Worm (Caenorhabditis elegans) whole organism, L1 larva: ENCODE data around the gene F23A7.4.

ENCODE experiments used
- C16A3.4 ChIP-seq: fragments of 150-350 bp; optimal IDR thresholded peaks from 2 replicates; lab custom pipeline; 2014; ENCODE audit warnings: missing biosample characterization, missing genetic modification characterization
- C34B4.2 ChIP-seq: sonication (generic microtip); optimal IDR thresholded peaks from 2 replicates; lab custom pipeline; 2017; ENCODE audit warnings: mild to moderate bottlenecking, missing genetic modification characterization, missing compliant biosample characterization
- F16B12.6 ChIP-seq: fragments of 150-350 bp; optimal IDR thresholded peaks from 2 replicates; lab custom pipeline; 2014; ENCODE audit warnings: missing biosample characterization, missing genetic modification characterization
- blmp-1 ChIP-seq: fragments of 150-350 bp; optimal IDR thresholded peaks from 2 replicates; lab custom pipeline; 2014; ENCODE audit warnings: missing biosample characterization, missing genetic modification characterization
- ceh-8 ChIP-seq: fragments of 200-800 bp; sonication (Bioruptor generic); optimal IDR thresholded peaks from 2 replicates; lab custom pipeline; 2018; ENCODE audit warnings: mild to moderate bottlenecking, missing genetic modification characterization, moderate library complexity, missing compliant biosample characterization
- ceh-90 ChIP-seq: sonication (generic microtip); optimal IDR thresholded peaks from 2 replicates; lab custom pipeline; 2016; ENCODE audit warnings: missing genetic modification characterization, missing compliant biosample characterization
- dpl-1 ChIP-seq, 3 experiments: fragments of 150-350 bp in 2 of 3; sonication (generic microtip) in 1 of 3; optimal IDR thresholded peaks; 2 replicates each; lab custom pipeline; 2014 to 2017; ENCODE audit warnings: missing biosample characterization in 3 of 3, missing genetic modification characterization in 3 of 3, missing genetic modification reagents in 3 of 3
- dsc-1 ChIP-seq: sonication (generic microtip); optimal IDR thresholded peaks from 2 replicates; lab custom pipeline; 2016; ENCODE audit warnings: mild to moderate bottlenecking, missing genetic modification characterization, missing compliant biosample characterization
- efl-1 ChIP-seq, 4 experiments: fragments of 150-350 bp; optimal IDR thresholded peaks in 3 of 4; peaks in 1 of 4; 1 replicate in 1 of 4; 2 replicates in 3 of 4; lab custom pipeline; 2014; ENCODE audit warnings: missing biosample characterization in 2 of 4, missing genetic modification characterization in 2 of 4, missing genetic modification reagents in 2 of 4
- efl-3 ChIP-seq: fragments of 200-800 bp; sonication (Bioruptor generic); optimal IDR thresholded peaks from 2 replicates; lab custom pipeline; 2018; ENCODE audit warnings: mild to moderate bottlenecking, missing genetic modification characterization, missing compliant biosample characterization
- egl-13 ChIP-seq: sonication (generic microtip); optimal IDR thresholded peaks from 2 replicates; lab custom pipeline; 2016; ENCODE audit warnings: missing genotype, missing genetic modification reagents, missing genetic modification characterization, missing compliant biosample characterization
- egl-27 ChIP-seq, 2 experiments: fragments of 150-350 bp in 1 of 2; sonication (generic microtip); optimal IDR thresholded peaks; 3 replicates each; lab custom pipeline; 2017 to 2018; ENCODE audit warnings: missing biosample characterization in 2 of 2, missing genetic modification characterization in 2 of 2, missing genetic modification reagents in 2 of 2
- elt-2 ChIP-seq: sonication (generic microtip); optimal IDR thresholded peaks from 2 replicates; lab custom pipeline; 2016; ENCODE audit warnings: missing genetic modification characterization, mild to moderate bottlenecking, inconsistent platforms, missing compliant biosample characterization, missing genetic modification reagents
- fkh-10 ChIP-seq: sonication (generic microtip); optimal IDR thresholded peaks from 2 replicates; lab custom pipeline; 2017; ENCODE audit warnings: missing biosample characterization, missing genetic modification reagents, missing genetic modification characterization
- grh-1 ChIP-seq: fragments of 200-800 bp; sonication (Bioruptor generic); IDR thresholded peaks from 2 replicates; pipeline ENCODE4 v1.3.6; 2022; ENCODE audit warnings: missing genetic modification reagents, missing genetic modification characterization, missing compliant biosample characterization
- hlh-4 ChIP-seq: sonication (generic microtip); optimal IDR thresholded peaks from 2 replicates; lab custom pipeline; 2016; ENCODE audit warnings: mild to moderate bottlenecking, missing genetic modification characterization, missing compliant biosample characterization
- jun-1 ChIP-seq: fragments of 150-350 bp; optimal IDR thresholded peaks from 2 replicates; lab custom pipeline; 2014; ENCODE audit warnings: missing biosample characterization, missing genetic modification reagents, missing genetic modification characterization
- lin-13 ChIP-seq: fragments of 150-350 bp; optimal IDR thresholded peaks from 2 replicates; lab custom pipeline; 2014; ENCODE audit warnings: missing biosample characterization, missing genetic modification reagents, missing genetic modification characterization
- lin-39 ChIP-seq: fragments of 150-350 bp; optimal IDR thresholded peaks from 2 replicates; lab custom pipeline; 2014; ENCODE audit warnings: missing biosample characterization, missing genetic modification reagents, missing genetic modification characterization
- lir-3 ChIP-seq: sonication (generic microtip); optimal IDR thresholded peaks from 2 replicates; lab custom pipeline; 2016; ENCODE audit warnings: mild to moderate bottlenecking, missing genetic modification characterization, moderate library complexity, missing compliant biosample characterization; ENCODE audit not compliant: poor library complexity
- lsy-2 ChIP-seq, 2 experiments: fragments of 150-350 bp; optimal IDR thresholded peaks; 2 replicates each; lab custom pipeline; 2014; ENCODE audit warnings: missing biosample characterization in 2 of 2, missing genetic modification characterization in 2 of 2
- mdl-1 ChIP-seq, 2 experiments: fragments of 150-350 bp; optimal IDR thresholded peaks; 2 replicates each; lab custom pipeline; 2014 to 2017; ENCODE audit warnings: missing biosample characterization in 2 of 2, missing genetic modification characterization in 2 of 2, inconsistent platforms in 1 of 2
- nhr-12 ChIP-seq: sonication (generic microtip); optimal IDR thresholded peaks from 2 replicates; lab custom pipeline; 2017; ENCODE audit warnings: missing biosample characterization, missing genetic modification characterization
- nhr-19 ChIP-seq: fragments of 200-800 bp; sonication (Bioruptor generic); conservative IDR thresholded peaks from 2 replicates; pipeline ENCODE4 v1.3.6; 2022; ENCODE audit warnings: missing genetic modification characterization, missing compliant biosample characterization
- nhr-237 ChIP-seq: fragments of 150-350 bp; optimal IDR thresholded peaks from 2 replicates; lab custom pipeline; 2014; ENCODE audit warnings: missing biosample characterization, missing genetic modification characterization
- nhr-28 ChIP-seq: fragments of 150-350 bp; optimal IDR thresholded peaks from 2 replicates; lab custom pipeline; 2014; ENCODE audit warnings: missing biosample characterization, missing genetic modification characterization
- nhr-47 ChIP-seq: sonication (generic microtip); optimal IDR thresholded peaks from 2 replicates; lab custom pipeline; 2016; ENCODE audit warnings: mild to moderate bottlenecking, missing genetic modification characterization, moderate library complexity, missing compliant biosample characterization
- nhr-76 ChIP-seq: sonication (generic microtip); optimal IDR thresholded peaks from 2 replicates; lab custom pipeline; 2017; ENCODE audit warnings: missing biosample characterization, missing genetic modification characterization
- nhr-77 ChIP-seq: fragments of 150-350 bp; optimal IDR thresholded peaks from 2 replicates; lab custom pipeline; 2014; ENCODE audit warnings: missing biosample characterization, missing genetic modification characterization
- nhr-84 ChIP-seq: sonication (generic microtip); optimal IDR thresholded peaks from 2 replicates; lab custom pipeline; 2017; ENCODE audit warnings: missing biosample characterization, missing genetic modification characterization
- nhr-85 ChIP-seq: sonication (generic microtip); peaks from one replicate; lab custom pipeline; 2016; ENCODE audit warnings: missing genetic modification characterization, inconsistent platforms, missing compliant biosample characterization
- nhr-90 ChIP-seq: sonication (generic microtip); optimal IDR thresholded peaks from 2 replicates; lab custom pipeline; 2016; ENCODE audit warnings: mild to moderate bottlenecking, missing genetic modification characterization, missing compliant biosample characterization; ENCODE audit not compliant: poor library complexity
- pag-3 ChIP-seq: sonication (generic microtip); optimal IDR thresholded peaks from 2 replicates; lab custom pipeline; 2017; ENCODE audit warnings: missing genetic modification characterization, mild to moderate bottlenecking, missing compliant biosample characterization, antibody characterized with exemption, borderline replicate concordance; ENCODE audit not compliant: insufficient read depth
- pax-3 ChIP-seq: fragments of 200-800 bp; sonication (Bioruptor generic); optimal IDR thresholded peaks from 2 replicates; lab custom pipeline; 2018; ENCODE audit warnings: mild to moderate bottlenecking, missing genetic modification characterization, moderate library complexity, missing compliant biosample characterization
- rnt-1 ChIP-seq: sonication (generic microtip); optimal IDR thresholded peaks from 2 replicates; lab custom pipeline; 2016; ENCODE audit warnings: mild to moderate bottlenecking, missing genetic modification characterization, moderate library complexity, missing compliant biosample characterization
- snu-23 ChIP-seq: sonication (generic microtip); optimal IDR thresholded peaks from 2 replicates; lab custom pipeline; 2016; ENCODE audit warnings: missing genetic modification characterization, missing compliant biosample characterization
- sox-4 ChIP-seq: sonication (generic microtip); optimal IDR thresholded peaks from 2 replicates; lab custom pipeline; 2016; ENCODE audit warnings: missing genetic modification characterization, missing compliant biosample characterization
- sptf-1 ChIP-seq: fragments of 150-350 bp; optimal IDR thresholded peaks from 2 replicates; lab custom pipeline; 2014; ENCODE audit warnings: missing biosample characterization, missing genetic modification characterization
- sup-37 ChIP-seq: fragments of 200-800 bp; sonication (Bioruptor generic); optimal IDR thresholded peaks from 2 replicates; lab custom pipeline; 2018; ENCODE audit warnings: mild to moderate bottlenecking, missing genetic modification characterization, missing compliant biosample characterization
- swsn-7 ChIP-seq: sonication (generic microtip); optimal IDR thresholded peaks from 2 replicates; lab custom pipeline; 2016; ENCODE audit warnings: missing genetic modification characterization, missing compliant biosample characterization
- unc-130 ChIP-seq: fragments of 150-350 bp; optimal IDR thresholded peaks from 2 replicates; lab custom pipeline; 2017; ENCODE audit warnings: missing biosample characterization, missing genetic modification characterization, inconsistent platforms
- unc-30 ChIP-seq: sonication (generic microtip); optimal IDR thresholded peaks from 2 replicates; lab custom pipeline; 2017; ENCODE audit warnings: missing biosample characterization, missing genetic modification characterization
- xbp-1 ChIP-seq: sonication (generic microtip); optimal IDR thresholded peaks from 2 replicates; lab custom pipeline; 2016; ENCODE audit warnings: missing genetic modification characterization, missing compliant biosample characterization
- zag-1 ChIP-seq: fragments of 150-350 bp; optimal IDR thresholded peaks from 2 replicates; lab custom pipeline; 2014; ENCODE audit warnings: missing biosample characterization, missing genetic modification characterization

The F23A7.4 gene

ce11 chrX:16202229-16202628 is 10.2 kb upstream of the F23A7.4 start (continued):
- TF ChIP-seq lin-39 (tag; lab: Kevin White, UChicago) (no peak), egl-27 (tag; optimal IDR thresholded peaks at IDR 0.05; lab: Kevin White, UChicago) (no peak), efl-3 (no peak), nhr-85 (tag; lab: Kevin White, UChicago) (no peak), grh-1 (GFP tag; lab: Robert Waterston, UW) (no peak), nhr-12 (no peak), jun-1 (tag; lab: Kevin White, UChicago) (peak; percentile 48), blmp-1 (tag; lab: Kevin White, UChicago) (peak; percentile 13), pag-3 (tag; lab: Kevin White, UChicago) (no peak), efl-1 (optimal IDR thresholded peaks at IDR 0.05; lab: Kevin White, UChicago) (peak in 1 of 2 experiments; percentile 11), efl-1 (GFP tag; optimal IDR thresholded peaks at IDR 0.05 in 1 of 2; lab: Kevin White, UChicago) (peak in 1 of 2 experiments; percentile 67), unc-30 (tag; lab: Kevin White, UChicago) (no peak), nhr-77 (tag; lab: Kevin White, UChicago) (no peak), nhr-47 (peak; percentile 77), nhr-237 (tag; lab: Kevin White, UChicago) (no peak), sup-37 (GFP tag; lab: Kevin White, UChicago) (no peak), lir-3 (tag; lab: Kevin White, UChicago) (no peak), swsn-7 (tag; lab: Kevin White, UChicago) (peak; percentile 35), egl-13 (tag; lab: Kevin White, UChicago) (peak; percentile 62), ceh-8 (GFP tag; lab: Kevin White, UChicago) (no peak), dsc-1 (tag; lab: Kevin White, UChicago) (peak; percentile 68), dpl-1 (GFP tag; optimal IDR thresholded peaks at IDR 0.05; lab: Kevin White, UChicago) (no peak), nhr-84 (tag; lab: Kevin White, UChicago) (no peak), elt-2 (no peak), rnt-1 (no peak), C34B4.2 (tag; lab: Kevin White, UChicago) (no peak), nhr-90 (no peak), unc-130 (no peak), lsy-2 (tag; optimal IDR thresholded peaks at IDR 0.05; lab: Kevin White, UChicago) (peak in 1 of 2 experiments; percentile 34), C16A3.4 (no peak), nhr-19 (GFP tag; lab: Robert Waterston, UW) (peak; percentile 24; the same call in 1 of the 2 replicates), ceh-90 (tag; lab: Kevin White, UChicago) (no peak), nhr-28 (tag; lab: Kevin White, UChicago) (no peak), pax-3 (tag; lab: Kevin White, UChicago) (peak; percentile 8), zag-1 (tag; lab: Kevin White, UChicago) (no peak), F16B12.6 (no peak), sox-4 (tag; lab: Kevin White, UChicago) (peak; percentile 27), hlh-4 (tag; lab: Kevin White, UChicago) (no peak), snu-23 (GFP tag; lab: Kevin White, UChicago) (peak; percentile 53), lin-13 (GFP tag; lab: Kevin White, UChicago) (no peak)
- TF ChIP-seq, all 84 proteins: peak for 26

- TF ChIP-seq xbp-1 (tag; lab: Kevin White, UChicago) (no peak), nhr-77 (tag; lab: Kevin White, UChicago) (no peak), nhr-76 (tag; lab: Kevin White, UChicago) (no peak), sptf-1 (tag; lab: Kevin White, UChicago) (no peak), nhr-12 (no peak), lin-39 (tag; lab: Kevin White, UChicago) (no peak), mdl-1 (tag; optimal IDR thresholded peaks at IDR 0.05; lab: Kevin White, UChicago) (no peak), nhr-47 (no peak), fkh-10 (GFP tag; lab: Kevin White, UChicago) (no peak)
Observed at ce11 chrX:16204310-16204709, 8.1 kb upstream of the F23A7.4 start.
